Worm (Caenorhabditis elegans) whole organism, young adult: ENCODE results near the gene F56D2.8.

Experiments used
- C17E4.6 ChIP-seq: fragments of 200-800 bp; sonication (Bioruptor generic); IDR thresholded peaks from 2 replicates; pipeline ENCODE4 v1.3.6; 2022; ENCODE audit warnings: missing genetic modification reagents, missing genetic modification characterization, missing compliant biosample characterization
- T26A5.8 ChIP-seq: sonication (generic microtip); optimal IDR thresholded peaks from 2 replicates; lab custom pipeline; 2016; ENCODE audit warnings: missing genetic modification characterization, missing compliant biosample characterization
- attf-5 ChIP-seq: fragments of 200-800 bp; sonication (Bioruptor generic); optimal IDR thresholded peaks from 2 replicates; lab custom pipeline; 2018; ENCODE audit warnings: mild to moderate bottlenecking, missing genetic modification characterization, missing compliant biosample characterization
- let-526 ChIP-seq: fragments of 200-800 bp; sonication (Bioruptor generic); IDR thresholded peaks from 2 replicates; pipeline ENCODE4 v1.3.6; 2022; ENCODE audit warnings: missing genetic modification reagents, missing genetic modification characterization, missing compliant biosample characterization
- lin-26 ChIP-seq: fragments of 200-800 bp; sonication (Bioruptor generic); IDR thresholded peaks from 2 replicates; pipeline ENCODE4 v1.3.6; 2022; ENCODE audit warnings: missing genetic modification reagents, missing genetic modification characterization, missing compliant biosample characterization
- lin-35 ChIP-seq, 3 experiments: fragments of 150-350 bp in 2 of 3; sonication (generic microtip) in 1 of 3; optimal IDR thresholded peaks; 2 replicates each; lab custom pipeline; 2014 to 2018; ENCODE audit warnings: missing biosample characterization in 3 of 3, missing genetic modification characterization in 3 of 3, missing genetic modification reagents in 3 of 3
- madf-3 ChIP-seq: fragments of 200-800 bp; sonication (Bioruptor generic); IDR thresholded peaks from 2 replicates; pipeline ENCODE4 v1.3.6; 2022; ENCODE audit warnings: missing genetic modification reagents, missing genetic modification characterization, missing compliant biosample characterization
- nhr-120 ChIP-seq: fragments of 200-800 bp; sonication (Bioruptor generic); IDR thresholded peaks from 2 replicates; pipeline ENCODE4 v1.3.6; 2022; ENCODE audit warnings: missing genetic modification characterization, missing compliant biosample characterization
- snpc-3.4 ChIP-seq: sonication (generic microtip); optimal IDR thresholded peaks from 2 replicates; lab custom pipeline; 2017; ENCODE audit warnings: missing genetic modification characterization, mild to moderate bottlenecking, missing compliant biosample characterization, antibody characterized with exemption, moderate library complexity, missing genotype, missing genetic modification reagents
- snpc-4 ChIP-seq, 5 experiments: fragments of 150-350 bp in 1 of 5; sonication (generic microtip) in 4 of 5; optimal IDR thresholded peaks; 2 replicates each; lab custom pipeline; 2014 to 2018; ENCODE audit warnings: missing genetic modification characterization in 5 of 5, missing biosample characterization in 3 of 5, antibody characterized with exemption in 2 of 5, mild to moderate bottlenecking in 2 of 5, missing compliant biosample characterization in 2 of 5, missing genotype in 2 of 5, moderate library complexity in 2 of 5, missing genetic modification reagents in 1 of 5
- unc-130 ChIP-seq: sonication (generic microtip); optimal IDR thresholded peaks from 2 replicates; lab custom pipeline; 2016; ENCODE audit warnings: missing genetic modification reagents, missing genetic modification characterization, missing compliant biosample characterization

DNA sequence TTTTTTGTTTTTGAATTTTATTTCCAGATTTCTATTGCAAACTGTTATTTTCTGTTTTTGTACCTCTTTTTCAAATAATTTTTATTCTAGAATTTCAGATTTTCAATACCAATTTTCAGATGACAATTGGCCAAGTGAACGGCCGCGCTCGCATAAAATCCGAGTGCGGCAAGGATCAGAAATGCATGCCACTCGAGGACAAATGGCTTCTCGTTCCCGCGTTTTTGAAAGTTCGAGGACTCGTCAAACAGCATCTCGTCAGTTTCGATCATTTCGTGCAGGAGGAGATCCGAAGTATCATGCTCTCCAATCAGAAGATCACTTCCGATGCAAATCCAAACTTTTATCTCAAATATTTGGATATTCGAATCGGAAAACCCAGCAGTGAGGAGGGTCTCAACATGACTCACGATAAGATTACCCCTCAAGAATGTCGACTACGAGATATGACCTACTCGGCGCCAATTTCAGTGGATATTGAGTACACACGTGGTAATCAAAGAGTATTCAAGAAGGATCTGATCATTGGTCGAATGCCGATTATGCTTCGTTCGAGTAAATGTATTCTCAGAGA lies 25.3 kb downstream of the F56D2.8 start, which contains the start of gene rpc-2:
- peak; percentile 47; the same call in 1 of the 2 replicates for TF ChIP-seq madf-3
- no peak for TF ChIP-seq unc-130
- TF ChIP-seq T26A5.8, result peak; percentile 28
- no peak for TF ChIP-seq snpc-4 (GFP tag; optimal IDR thresholded peaks at IDR 0.05; lab: Kevin White, UChicago)
- no peak for TF ChIP-seq snpc-4 (tag; optimal IDR thresholded peaks at IDR 0.05; lab: Kevin White, UChicago)
- TF ChIP-seq attf-5 (GFP tag; lab: Kevin White, UChicago), result no peak
- no peak for TF ChIP-seq lin-35 (GFP tag; optimal IDR thresholded peaks at IDR 0.05; lab: Kevin White, UChicago)
- TF ChIP-seq lin-26 (GFP tag; lab: Robert Waterston, UW), result no peak
- TF ChIP-seq nhr-120 (GFP tag; lab: Robert Waterston, UW), result no peak
- no peak for TF ChIP-seq C17E4.6 (GFP tag; lab: Robert Waterston, UW)
- TF ChIP-seq snpc-3.4, result no peak
- TF ChIP-seq let-526 (GFP tag; lab: Robert Waterston, UW), result no peak
